Worm (Caenorhabditis elegans) whole organism, young adult: ENCODE data around the gene gtf-2H4.

Experiments used
- B0019.2 ChIP-seq: fragments of 200-800 bp; sonication (Bioruptor generic); conservative IDR thresholded peaks from 2 replicates; pipeline ENCODE4 v1.3.6; 2022; ENCODE audit warnings: missing genetic modification reagents, missing genetic modification characterization, missing compliant biosample characterization
- B0261.1 ChIP-seq: sonication (generic microtip); optimal IDR thresholded peaks from 2 replicates; lab custom pipeline; 2016; ENCODE audit warnings: mild to moderate bottlenecking, missing genetic modification characterization, moderate library complexity, missing compliant biosample characterization
- C17E4.6 ChIP-seq: fragments of 200-800 bp; sonication (Bioruptor generic); IDR thresholded peaks from 2 replicates; pipeline ENCODE4 v1.3.6; 2022; ENCODE audit warnings: missing genetic modification reagents, missing genetic modification characterization, missing compliant biosample characterization
- F10E7.11 ChIP-seq: sonication (generic microtip); optimal IDR thresholded peaks from 2 replicates; lab custom pipeline; 2017; ENCODE audit warnings: mild to moderate bottlenecking, missing genetic modification characterization, moderate library complexity, missing compliant biosample characterization
- F22D6.2 ChIP-seq: sonication (generic microtip); optimal IDR thresholded peaks from 2 replicates; lab custom pipeline; 2016; ENCODE audit warnings: mild to moderate bottlenecking, missing genetic modification characterization, missing compliant biosample characterization
- F37B4.10 ChIP-seq: fragments of 200-800 bp; sonication (Bioruptor generic); IDR thresholded peaks from 2 replicates; pipeline ENCODE4 v1.3.6; 2022; ENCODE audit warnings: missing genetic modification characterization, missing compliant biosample characterization
- F49E8.2 ChIP-seq: sonication (generic microtip); optimal IDR thresholded peaks from 3 replicates; lab custom pipeline; 2017; ENCODE audit warnings: missing genetic modification characterization, mild to moderate bottlenecking, missing compliant biosample characterization, antibody characterized with exemption, moderate library complexity; ENCODE audit not compliant: insufficient read depth
- F55B11.4 ChIP-seq: sonication (generic microtip); optimal IDR thresholded peaks from 2 replicates; lab custom pipeline; 2016; ENCODE audit warnings: missing compliant biosample characterization, missing genetic modification characterization, borderline replicate concordance; ENCODE audit not compliant: insufficient read depth
- F57A8.1 ChIP-seq: fragments of 200-800 bp; sonication (Bioruptor generic); optimal IDR thresholded peaks from 2 replicates; lab custom pipeline; 2018; ENCODE audit warnings: mild to moderate bottlenecking, missing genetic modification characterization, moderate library complexity, missing compliant biosample characterization
- Y53G8AR.9 ChIP-seq: fragments of 200-800 bp; sonication (Bioruptor generic); conservative IDR thresholded peaks from 2 replicates; pipeline ENCODE4 v1.3.6; 2022; ENCODE audit warnings: missing genetic modification reagents, missing genetic modification characterization, missing compliant biosample characterization
- Y56A3A.18 ChIP-seq: fragments of 200-800 bp; sonication (Bioruptor generic); IDR thresholded peaks from 2 replicates; pipeline ENCODE4 v1.3.6; 2022; ENCODE audit warnings: missing genetic modification reagents, missing genetic modification characterization, missing compliant biosample characterization
- atf-7 ChIP-seq: sonication (generic microtip); optimal IDR thresholded peaks from 2 replicates; lab custom pipeline; 2017; ENCODE audit warnings: mild to moderate bottlenecking, missing genetic modification characterization, missing compliant biosample characterization
- attf-5 ChIP-seq: fragments of 200-800 bp; sonication (Bioruptor generic); optimal IDR thresholded peaks from 2 replicates; lab custom pipeline; 2018; ENCODE audit warnings: mild to moderate bottlenecking, missing genetic modification characterization, missing compliant biosample characterization
- bed-2 ChIP-seq: fragments of 200-800 bp; sonication (Bioruptor generic); IDR thresholded peaks from 2 replicates; pipeline ENCODE4 v1.3.6; 2022; ENCODE audit warnings: missing genetic modification reagents, missing genetic modification characterization, missing compliant biosample characterization
- ccch-3 ChIP-seq: fragments of 200-800 bp; sonication (Bioruptor generic); optimal IDR thresholded peaks from 2 replicates; lab custom pipeline; 2018; ENCODE audit warnings: mild to moderate bottlenecking, missing genetic modification characterization, missing compliant biosample characterization
- cebp-1 ChIP-seq, 2 experiments: fragments of 200-800 bp in 1 of 2; sonication (Bioruptor generic) in 1 of 2; sonication (generic microtip) in 1 of 2; IDR thresholded peaks in 1 of 2; optimal IDR thresholded peaks in 1 of 2; 2 replicates each; pipeline versions ENCODE4 v1.3.6 to Lab custom; 2017 to 2022; ENCODE audit warnings: missing compliant biosample characterization in 2 of 2, missing genetic modification characterization in 2 of 2, mild to moderate bottlenecking in 1 of 2, missing genetic modification reagents in 1 of 2, moderate library complexity in 1 of 2
- ceh-100 ChIP-seq: fragments of 200-800 bp; sonication (Bioruptor generic); IDR thresholded peaks from 2 replicates; pipeline ENCODE4 v1.3.6; 2022; ENCODE audit warnings: missing genetic modification reagents, missing genetic modification characterization, missing compliant biosample characterization
- ceh-27 ChIP-seq: fragments of 200-800 bp; sonication (Bioruptor generic); optimal IDR thresholded peaks from 2 replicates; lab custom pipeline; 2018; ENCODE audit warnings: mild to moderate bottlenecking, missing genetic modification characterization, moderate library complexity, missing compliant biosample characterization
- ceh-40 ChIP-seq: fragments of 200-800 bp; sonication (Bioruptor generic); IDR thresholded peaks from 2 replicates; pipeline ENCODE4 v1.3.6; 2022; ENCODE audit warnings: missing genetic modification characterization, missing compliant biosample characterization
- ceh-79 ChIP-seq: sonication (generic microtip); optimal IDR thresholded peaks from 2 replicates; lab custom pipeline; 2017; ENCODE audit warnings: mild to moderate bottlenecking, missing genetic modification characterization, missing compliant biosample characterization
- ceh-91 ChIP-seq: fragments of 200-800 bp; sonication (Bioruptor generic); IDR thresholded peaks from 2 replicates; pipeline ENCODE4 v1.3.6; 2022; ENCODE audit warnings: missing genetic modification reagents, missing genetic modification characterization, missing compliant biosample characterization
- egl-18 ChIP-seq: fragments of 200-800 bp; sonication (Bioruptor generic); IDR thresholded peaks from 2 replicates; pipeline ENCODE4 v1.3.6; 2022; ENCODE audit warnings: missing genetic modification reagents, missing genetic modification characterization, missing compliant biosample characterization
- gei-17 ChIP-seq: fragments of 200-800 bp; sonication (Bioruptor generic); optimal IDR thresholded peaks from 2 replicates; lab custom pipeline; 2018; ENCODE audit warnings: mild to moderate bottlenecking, missing genetic modification characterization, missing compliant biosample characterization
- him-1 ChIP-seq: sonication (generic microtip); optimal IDR thresholded peaks from 2 replicates; lab custom pipeline; 2016; ENCODE audit warnings: missing genotype, missing genetic modification reagents, missing genetic modification characterization, missing compliant biosample characterization
- hmg-1.2 ChIP-seq: fragments of 200-800 bp; sonication (Bioruptor generic); IDR thresholded peaks from 2 replicates; pipeline ENCODE4 v1.3.6; 2022; ENCODE audit warnings: missing genetic modification reagents, missing genetic modification characterization, missing compliant biosample characterization
- hrde-1 ChIP-seq: sonication (generic microtip); optimal IDR thresholded peaks from 2 replicates; lab custom pipeline; 2016; ENCODE audit warnings: missing genetic modification characterization, mild to moderate bottlenecking, missing compliant biosample characterization, moderate library complexity, missing genotype, missing genetic modification reagents, borderline replicate concordance
- let-607 ChIP-seq, 2 experiments: fragments of 200-800 bp in 1 of 2; sonication (Bioruptor generic) in 1 of 2; sonication (generic microtip) in 1 of 2; optimal IDR thresholded peaks; 2 replicates each; lab custom pipeline; 2016 to 2018; ENCODE audit warnings: mild to moderate bottlenecking in 2 of 2, missing compliant biosample characterization in 2 of 2, missing genetic modification characterization in 2 of 2, moderate library complexity in 2 of 2, missing genotype in 1 of 2
- lin-26 ChIP-seq: fragments of 200-800 bp; sonication (Bioruptor generic); IDR thresholded peaks from 2 replicates; pipeline ENCODE4 v1.3.6; 2022; ENCODE audit warnings: missing genetic modification reagents, missing genetic modification characterization, missing compliant biosample characterization
- lir-1 ChIP-seq: fragments of 200-800 bp; sonication (Bioruptor generic); conservative IDR thresholded peaks from 2 replicates; pipeline ENCODE4 v1.3.6; 2022; ENCODE audit warnings: missing genetic modification reagents, missing genetic modification characterization, missing compliant biosample characterization
- madf-3 ChIP-seq: fragments of 200-800 bp; sonication (Bioruptor generic); IDR thresholded peaks from 2 replicates; pipeline ENCODE4 v1.3.6; 2022; ENCODE audit warnings: missing genetic modification reagents, missing genetic modification characterization, missing compliant biosample characterization
- nfya-1 ChIP-seq: sonication (generic microtip); optimal IDR thresholded peaks from 2 replicates; lab custom pipeline; 2017; ENCODE audit warnings: antibody characterized with exemption, missing compliant biosample characterization, missing genetic modification characterization, borderline replicate concordance; ENCODE audit not compliant: insufficient read depth
- nfya-2 ChIP-seq: fragments of 200-800 bp; sonication (Bioruptor generic); IDR thresholded peaks from 2 replicates; pipeline ENCODE4 v1.3.6; 2022; ENCODE audit warnings: missing genetic modification reagents, missing genetic modification characterization, missing compliant biosample characterization
- nhr-120 ChIP-seq: fragments of 200-800 bp; sonication (Bioruptor generic); IDR thresholded peaks from 2 replicates; pipeline ENCODE4 v1.3.6; 2022; ENCODE audit warnings: missing genetic modification characterization, missing compliant biosample characterization
- nhr-179 ChIP-seq: sonication (generic microtip); optimal IDR thresholded peaks from 2 replicates; lab custom pipeline; 2016; ENCODE audit warnings: mild to moderate bottlenecking, missing genetic modification characterization, missing compliant biosample characterization
- nhr-80 ChIP-seq: sonication (generic microtip); optimal IDR thresholded peaks from 2 replicates; lab custom pipeline; 2016; ENCODE audit warnings: missing genetic modification characterization, missing compliant biosample characterization
- nhr-90 ChIP-seq: sonication (generic microtip); optimal IDR thresholded peaks from 2 replicates; lab custom pipeline; 2016; ENCODE audit warnings: missing genotype, mild to moderate bottlenecking, missing genetic modification characterization, missing compliant biosample characterization
- rec-8 ChIP-seq, 2 experiments: sonication (generic microtip); optimal IDR thresholded peaks; 2 replicates each; lab custom pipeline; 2016; ENCODE audit warnings: mild to moderate bottlenecking in 2 of 2, missing genetic modification characterization in 2 of 2, missing genetic modification reagents in 2 of 2, missing genotype in 2 of 2, missing biosample characterization in 1 of 2, missing compliant biosample characterization in 1 of 2, moderate library complexity in 1 of 2
- repo-1 ChIP-seq: sonication (generic microtip); optimal IDR thresholded peaks from 2 replicates; lab custom pipeline; 2017; ENCODE audit warnings: mild to moderate bottlenecking, missing genetic modification characterization, missing compliant biosample characterization
- sdz-38 ChIP-seq: sonication (generic microtip); optimal IDR thresholded peaks from 2 replicates; lab custom pipeline; 2016; ENCODE audit warnings: missing genotype, missing genetic modification characterization, missing compliant biosample characterization
- snpc-1.1 ChIP-seq: sonication (generic microtip); optimal IDR thresholded peaks from 2 replicates; lab custom pipeline; 2017; ENCODE audit warnings: missing genetic modification characterization, mild to moderate bottlenecking, missing compliant biosample characterization, antibody characterized with exemption, moderate library complexity, missing genotype, missing genetic modification reagents; ENCODE audit not compliant: insufficient read depth
- snpc-1.3 ChIP-seq: sonication (generic microtip); optimal IDR thresholded peaks from 2 replicates; lab custom pipeline; 2017; ENCODE audit warnings: missing genetic modification characterization, mild to moderate bottlenecking, missing compliant biosample characterization, antibody characterized with exemption, moderate library complexity, missing genotype, missing genetic modification reagents; ENCODE audit not compliant: insufficient read depth
- snpc-3.4 ChIP-seq: sonication (generic microtip); optimal IDR thresholded peaks from 2 replicates; lab custom pipeline; 2017; ENCODE audit warnings: missing genetic modification characterization, mild to moderate bottlenecking, missing compliant biosample characterization, antibody characterized with exemption, moderate library complexity, missing genotype, missing genetic modification reagents
- unc-130 ChIP-seq: sonication (generic microtip); optimal IDR thresholded peaks from 2 replicates; lab custom pipeline; 2016; ENCODE audit warnings: missing genetic modification reagents, missing genetic modification characterization, missing compliant biosample characterization
- xnd-1 ChIP-seq: sonication (generic microtip); optimal IDR thresholded peaks from 2 replicates; lab custom pipeline; 2016; ENCODE audit warnings: missing genotype, missing genetic modification reagents, missing genetic modification characterization, missing compliant biosample characterization
- zfh-2 ChIP-seq: fragments of 200-800 bp; sonication (Bioruptor generic); conservative IDR thresholded peaks from 2 replicates; pipeline ENCODE4 v1.3.6; 2022; ENCODE audit warnings: missing genetic modification reagents, missing genetic modification characterization, missing compliant biosample characterization
- ztf-3 ChIP-seq: fragments of 200-800 bp; sonication (Bioruptor generic); optimal IDR thresholded peaks from 2 replicates; lab custom pipeline; 2018; ENCODE audit warnings: mild to moderate bottlenecking, missing genetic modification characterization, missing compliant biosample characterization

Gene gtf-2H4

DNA sequence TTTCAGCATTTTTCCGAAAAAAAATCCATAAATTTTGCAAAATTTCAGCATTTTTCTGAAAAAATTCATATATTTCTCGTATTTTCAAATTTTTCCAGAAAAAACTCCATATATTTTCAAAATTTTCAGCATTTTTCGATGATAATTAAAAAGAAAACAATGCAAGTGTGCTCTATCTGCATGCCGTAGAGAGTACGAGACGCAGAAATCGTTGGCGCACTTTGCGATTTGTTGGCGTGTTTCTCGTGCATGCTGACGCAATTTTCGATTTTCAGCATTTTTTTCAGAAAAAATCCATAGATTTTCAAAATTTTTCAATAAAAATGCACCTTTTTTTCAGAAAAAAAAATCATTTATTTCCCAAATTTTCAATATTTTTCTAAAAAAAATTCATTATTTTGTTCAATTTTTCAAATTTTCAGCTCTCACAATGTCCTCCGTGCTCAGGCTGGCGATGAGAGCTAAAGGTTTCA lies 19.4 kb upstream of the gtf-2H4 start, which contains the start of gene Y73F8A.27 (continued):
- TF ChIP-seq hmg-1.2 (peak; percentile 98), attf-5 (GFP tag; lab: Kevin White, UChicago) (peak; percentile 98), bed-2 (GFP tag; lab: Robert Waterston, UW) (no peak), egl-18 (GFP tag; lab: Robert Waterston, UW) (peak; percentile 76; the same call in 1 of the 2 replicates), Y53G8AR.9 (GFP tag; lab: Robert Waterston, UW) (peak; percentile 93), nhr-90 (tag; lab: Kevin White, UChicago) (peak; percentile 28), F55B11.4 (tag; lab: Kevin White, UChicago) (no peak), F22D6.2 (tag; lab: Kevin White, UChicago) (peak; percentile 66), snpc-1.3 (tag; lab: Kevin White, UChicago) (peak; percentile 83), nfya-1 (no peak), Y56A3A.18 (peak; percentile 69), B0019.2 (GFP tag; lab: Robert Waterston, UW) (0 out of 2 replicates have a peak, but pooled peaks have one; percentile 53), sdz-38 (no peak), B0261.1 (tag; lab: Kevin White, UChicago) (peak; percentile 10), ccch-3 (GFP tag; lab: Kevin White, UChicago) (no peak), madf-3 (GFP tag; lab: Robert Waterston, UW) (peak; percentile 89), ceh-91 (GFP tag; lab: Robert Waterston, UW) (peak; percentile 54; the same call in 1 of the 2 replicates), zfh-2 (peak; percentile 26; the same call in 1 of the 2 replicates), lir-1 (GFP tag; lab: Robert Waterston, UW) (peak; percentile 79), let-607 (tag; optimal IDR thresholded peaks at IDR 0.05; lab: Kevin White, UChicago) (peak in 1 of 2 experiments; percentile 80), unc-130 (GFP tag; lab: Kevin White, UChicago) (peak; percentile 62), F10E7.11 (tag; lab: Kevin White, UChicago) (peak; percentile 62), ztf-3 (no peak), cebp-1 (GFP tag; IDR thresholded peaks at IDR 0.05; lab: Robert Waterston, UW) (no peak), cebp-1 (tag; optimal IDR thresholded peaks at IDR 0.05; lab: Kevin White, UChicago) (peak; percentile 88), F49E8.2 (tag; lab: Kevin White, UChicago) (peak; percentile 55), him-1 (no peak), F37B4.10 (GFP tag; lab: Robert Waterston, UW) (no peak), gei-17 (GFP tag; lab: Kevin White, UChicago) (peak; percentile 35), lin-26 (GFP tag; lab: Robert Waterston, UW) (no peak), nhr-120 (GFP tag; lab: Robert Waterston, UW) (no peak), repo-1 (tag; lab: Kevin White, UChicago) (peak; percentile 77), hrde-1 (tag; lab: Kevin White, UChicago) (peak; percentile 22), nhr-179 (tag; lab: Kevin White, UChicago) (no peak), rec-8 (tag; optimal IDR thresholded peaks at IDR 0.05; lab: Kevin White, UChicago) (no peak), nfya-2 (no peak), ceh-79 (tag; lab: Kevin White, UChicago) (no peak), snpc-1.1 (tag; lab: Kevin White, UChicago) (peak; percentile 63), C17E4.6 (0 out of 2 replicates have a peak, but pooled peaks have one; percentile 56), ceh-27 (GFP tag; lab: Kevin White, UChicago) (peak; percentile 83), F57A8.1 (GFP tag; lab: Kevin White, UChicago) (no peak), ceh-40 (GFP tag; lab: Robert Waterston, UW) (no peak), nhr-80 (tag; lab: Kevin White, UChicago) (peak; percentile 54), snpc-3.4 (tag; lab: Kevin White, UChicago) (peak; percentile 94), atf-7 (peak; percentile 65), ceh-100 (peak; percentile 78), xnd-1 (peak; percentile 4)
